Fruit fly (Drosophila melanogaster) whole organism, embryonic: ENCODE measurements around the gene GstO3.

Experiments used
- ATbp ChIP-seq: fragments of 200-800 bp; sonication (Bioruptor generic); optimal IDR thresholded peaks from 2 replicates; lab custom pipeline; 2017; ENCODE audit warnings: missing biosample characterization, mild to moderate bottlenecking, missing genetic modification characterization, missing genetic modification reagents
- Bdp1 ChIP-seq: fragments of 200-800 bp; sonication (Bioruptor generic); optimal IDR thresholded peaks from 3 replicates; lab custom pipeline; 2016; ENCODE audit warnings: missing biosample characterization, missing genetic modification characterization
- C15 ChIP-seq: fragments of 200-800 bp; sonication (Bioruptor generic); IDR thresholded peaks from 3 replicates; pipeline ENCODE4 v1.3.6; 2022; ENCODE audit warnings: missing biosample characterization, missing genetic modification characterization
- CG10209 ChIP-seq: fragments of 200-800 bp; sonication (Bioruptor generic); optimal IDR thresholded peaks from 3 replicates; lab custom pipeline; 2017; ENCODE audit warnings: missing biosample characterization, mild to moderate bottlenecking, missing genetic modification characterization, missing genetic modification reagents
- CG10321 ChIP-seq: fragments of 200-800 bp; sonication (Bioruptor generic); IDR thresholded peaks from 2 replicates; pipeline ENCODE4 v1.3.6; 2022; ENCODE audit warnings: missing biosample characterization, missing genetic modification characterization
- CG1233 ChIP-seq: fragments of 200-800 bp; sonication (Bioruptor generic); optimal IDR thresholded peaks from 4 replicates; lab custom pipeline; 2018; ENCODE audit warnings: missing biosample characterization, mild to moderate bottlenecking, missing genetic modification characterization
- CG12744 ChIP-seq: fragments of 200-800 bp; sonication (Bioruptor generic); optimal IDR thresholded peaks from 2 replicates; lab custom pipeline; 2016; ENCODE audit warnings: missing biosample characterization, missing genetic modification characterization
- CG13287 ChIP-seq: fragments of 200-800 bp; sonication (Bioruptor generic); IDR thresholded peaks from 2 replicates; pipeline ENCODE4 v1.3.6; 2022; ENCODE audit warnings: missing biosample characterization, missing genetic modification characterization; ENCODE audit not compliant: partially characterized antibody
- CG13424 ChIP-seq: fragments of 200-800 bp; sonication (Bioruptor generic); optimal IDR thresholded peaks from 2 replicates; lab custom pipeline; 2019; ENCODE audit warnings: missing biosample characterization, mild to moderate bottlenecking, missing genetic modification characterization, moderate library complexity
- CG13894 ChIP-seq: fragments of 200-800 bp; sonication (Bioruptor generic); optimal IDR thresholded peaks from 3 replicates; lab custom pipeline; 2018; ENCODE audit warnings: missing biosample characterization, mild to moderate bottlenecking, missing genetic modification characterization, moderate library complexity
- CG15073 ChIP-seq: fragments of 200-800 bp; sonication (Bioruptor generic); optimal IDR thresholded peaks from 2 replicates; lab custom pipeline; 2016; ENCODE audit warnings: missing biosample characterization, missing genetic modification characterization
- CG15601 ChIP-seq: fragments of 200-800 bp; sonication (Bioruptor generic); optimal IDR thresholded peaks from 3 replicates; lab custom pipeline; 2019; ENCODE audit warnings: missing biosample characterization, mild to moderate bottlenecking, missing genetic modification characterization, moderate library complexity
- CG17829 ChIP-seq: fragments of 200-800 bp; optimal IDR thresholded peaks from 2 replicates; lab custom pipeline; 2019; ENCODE audit warnings: missing biosample characterization, mild to moderate bottlenecking, missing genetic modification characterization, moderate library complexity
- CG2116 ChIP-seq: fragments of 200-800 bp; sonication (Bioruptor generic); optimal IDR thresholded peaks from 3 replicates; lab custom pipeline; 2018; ENCODE audit warnings: missing biosample characterization, mild to moderate bottlenecking, missing genetic modification characterization
- CG3847 ChIP-seq: fragments of 200-800 bp; sonication (Bioruptor generic); IDR thresholded peaks from 2 replicates; pipeline ENCODE4 v1.3.6; 2022; ENCODE audit warnings: missing biosample characterization, missing genetic modification characterization
- CG5245 ChIP-seq: fragments of 200-800 bp; sonication (Bioruptor generic); optimal IDR thresholded peaks from 3 replicates; lab custom pipeline; 2016; ENCODE audit warnings: missing biosample characterization, missing genetic modification characterization
- CG5953 ChIP-seq: fragments of 200-800 bp; sonication (Bioruptor generic); IDR thresholded peaks from 2 replicates; pipeline ENCODE4 v1.3.6; 2022; ENCODE audit warnings: missing biosample characterization, missing genetic modification characterization
- CG6175 ChIP-seq: fragments of 200-800 bp; sonication (Bioruptor generic); IDR thresholded peaks from 3 replicates; pipeline ENCODE4 v1.3.6; 2022; ENCODE audit warnings: missing biosample characterization, missing genetic modification characterization
- CG6791 ChIP-seq: fragments of 200-800 bp; sonication (Bioruptor generic); IDR thresholded peaks from 3 replicates; pipeline ENCODE4 v1.3.6; 2022; ENCODE audit warnings: missing biosample characterization, missing genetic modification characterization; ENCODE audit not compliant: partially characterized antibody
- CG7839 ChIP-seq: fragments of 200-800 bp; sonication (Bioruptor generic); optimal IDR thresholded peaks from 3 replicates; lab custom pipeline; 2018; ENCODE audit warnings: missing biosample characterization, mild to moderate bottlenecking, missing genetic modification characterization, moderate library complexity
- CG8478 ChIP-seq: fragments of >200 bp; optimal IDR thresholded peaks from 2 replicates; lab custom pipeline; 2018
- CkIIα-i1 ChIP-seq: fragments of 200-800 bp; sonication (Bioruptor generic); IDR thresholded peaks from 2 replicates; pipeline ENCODE4 v1.3.6; 2022; ENCODE audit warnings: missing biosample characterization, missing genetic modification characterization
- D19B ChIP-seq: fragments of 200-800 bp; sonication (Bioruptor generic); optimal IDR thresholded peaks from 2 replicates; lab custom pipeline; 2017; ENCODE audit warnings: missing biosample characterization, mild to moderate bottlenecking, missing genetic modification characterization
- Fer2 ChIP-seq: fragments of 200-800 bp; sonication (Bioruptor generic); optimal IDR thresholded peaks from 2 replicates; lab custom pipeline; 2018; ENCODE audit warnings: missing biosample characterization, mild to moderate bottlenecking, missing genetic modification characterization, moderate library complexity
- HHEX ChIP-seq: fragments of 200-800 bp; sonication (Bioruptor generic); optimal IDR thresholded peaks from 3 replicates; lab custom pipeline; 2017; ENCODE audit warnings: missing biosample characterization, mild to moderate bottlenecking, missing genetic modification characterization, missing genetic modification reagents
- HLH3B ChIP-seq: fragments of 200-800 bp; sonication (Bioruptor generic); IDR thresholded peaks from 2 replicates; pipeline ENCODE4 v1.3.6; 2022; ENCODE audit warnings: missing biosample characterization, missing genetic modification characterization
- Hey ChIP-seq: fragments of 200-800 bp; sonication (Bioruptor generic); optimal IDR thresholded peaks from 3 replicates; lab custom pipeline; 2018; ENCODE audit warnings: missing biosample characterization, mild to moderate bottlenecking, missing genetic modification characterization
- MESR4 ChIP-seq: fragments of 200-800 bp; sonication (Bioruptor generic); optimal IDR thresholded peaks from 2 replicates; lab custom pipeline; 2018; ENCODE audit warnings: missing biosample characterization, mild to moderate bottlenecking, missing genetic modification characterization, moderate library complexity
- NC2β ChIP-seq: fragments of 200-800 bp; sonication (Bioruptor generic); optimal IDR thresholded peaks from 2 replicates; lab custom pipeline; 2016; ENCODE audit warnings: missing biosample characterization, missing genetic modification characterization
- Poxn ChIP-seq: fragments of 200-800 bp; sonication (Bioruptor generic); IDR thresholded peaks from 2 replicates; pipeline ENCODE4 v1.3.6; 2022; ENCODE audit warnings: missing biosample characterization, missing genetic modification characterization
- Spps ChIP-seq: fragments of 200-800 bp; sonication (Bioruptor generic); optimal IDR thresholded peaks from 2 replicates; lab custom pipeline; 2018; ENCODE audit warnings: missing biosample characterization, mild to moderate bottlenecking, missing genetic modification characterization
- Vsx1 ChIP-seq: fragments of 200-800 bp; sonication (Bioruptor generic); optimal IDR thresholded peaks from 2 replicates; lab custom pipeline; 2017; ENCODE audit warnings: missing biosample characterization, mild to moderate bottlenecking, missing genetic modification characterization, missing genetic modification reagents
- al ChIP-seq: fragments of 200-800 bp; sonication (Bioruptor generic); IDR thresholded peaks from 2 replicates; pipeline ENCODE4 v1.3.6; 2022; ENCODE audit warnings: missing biosample characterization, missing genetic modification characterization
- amos ChIP-seq: fragments of 200-800 bp; sonication (Bioruptor generic); IDR thresholded peaks from 2 replicates; pipeline ENCODE4 v1.3.6; 2022; ENCODE audit warnings: missing biosample characterization, missing genetic modification characterization; ENCODE audit not compliant: partially characterized antibody
- ara ChIP-seq: fragments of 200-800 bp; sonication (Bioruptor generic); IDR thresholded peaks from 2 replicates; pipeline ENCODE4 v1.3.6; 2022; ENCODE audit warnings: missing biosample characterization, missing genetic modification characterization
- cad ChIP-seq: fragments of >200 bp; optimal IDR thresholded peaks from 2 replicates; lab custom pipeline; 2017; ENCODE audit warnings: missing biosample characterization, missing genetic modification characterization
- corto ChIP-seq: fragments of 200-800 bp; sonication (Bioruptor generic); optimal IDR thresholded peaks from 2 replicates; lab custom pipeline; 2016; ENCODE audit warnings: missing biosample characterization, mild to moderate bottlenecking, missing genetic modification characterization, moderate library complexity
- dati ChIP-seq: fragments of 200-800 bp; sonication (Bioruptor generic); IDR thresholded peaks from 2 replicates; pipeline ENCODE4 v1.3.6; 2022; ENCODE audit warnings: missing biosample characterization, missing genetic modification characterization
- fd102C ChIP-seq: fragments of 200-800 bp; sonication (Bioruptor generic); optimal IDR thresholded peaks from 2 replicates; lab custom pipeline; 2018; ENCODE audit warnings: missing biosample characterization, mild to moderate bottlenecking, missing genetic modification characterization, moderate library complexity
- gcm ChIP-seq: fragments of 200-800 bp; sonication (Bioruptor generic); optimal IDR thresholded peaks from 2 replicates; lab custom pipeline; 2019; ENCODE audit warnings: missing biosample characterization, mild to moderate bottlenecking, missing genetic modification characterization, moderate library complexity
- hb ChIP-seq: fragments of 200-800 bp; sonication (Bioruptor generic); IDR thresholded peaks from 3 replicates; pipeline ENCODE4 v1.3.6; 2022; ENCODE audit warnings: missing biosample characterization, missing genetic modification characterization; ENCODE audit not compliant: partially characterized antibody
- org-1 ChIP-seq: fragments of 200-800 bp; sonication (Bioruptor generic); optimal IDR thresholded peaks from 2 replicates; lab custom pipeline; 2017; ENCODE audit warnings: missing biosample characterization, missing genetic modification characterization
- pzg ChIP-seq: fragments of 200-800 bp; sonication (Bioruptor generic); optimal IDR thresholded peaks from 3 replicates; lab custom pipeline; 2018; ENCODE audit warnings: missing biosample characterization, mild to moderate bottlenecking, missing genetic modification characterization, moderate library complexity
- ranshi ChIP-seq: fragments of 200-800 bp; sonication (Bioruptor generic); IDR thresholded peaks from 2 replicates; pipeline ENCODE4 v1.3.6; 2022; ENCODE audit warnings: missing biosample characterization, missing genetic modification characterization
- rib ChIP-seq: fragments of 200-800 bp; sonication (Bioruptor generic); IDR thresholded peaks from 2 replicates; pipeline ENCODE4 v1.3.6; 2022; ENCODE audit warnings: missing biosample characterization, missing genetic modification characterization
- seq ChIP-seq: fragments of 200-800 bp; sonication (Bioruptor generic); IDR thresholded peaks from 2 replicates; pipeline ENCODE4 v1.3.6; 2022; ENCODE audit warnings: missing biosample characterization, missing genetic modification characterization
- ssp ChIP-seq: fragments of 200-800 bp; sonication (Bioruptor generic); IDR thresholded peaks from 2 replicates; pipeline ENCODE4 v1.3.6; 2022; ENCODE audit warnings: missing biosample characterization, missing genetic modification characterization
- tap ChIP-seq: fragments of 200-800 bp; optimal IDR thresholded peaks from 3 replicates; lab custom pipeline; 2019; ENCODE audit warnings: missing biosample characterization, mild to moderate bottlenecking, missing genetic modification characterization, moderate library complexity
- unc-4 ChIP-seq: fragments of 200-800 bp; sonication (Bioruptor generic); IDR thresholded peaks from 2 replicates; pipeline ENCODE4 v1.3.6; 2022; ENCODE audit warnings: missing biosample characterization, missing genetic modification characterization; ENCODE audit not compliant: partially characterized antibody
- unpg ChIP-seq: fragments of 200-800 bp; sonication (Bioruptor generic); optimal IDR thresholded peaks from 3 replicates; lab custom pipeline; 2018; ENCODE audit warnings: missing biosample characterization, mild to moderate bottlenecking, missing genetic modification characterization, moderate library complexity
- usp ChIP-seq: fragments of >200 bp; optimal IDR thresholded peaks from 2 replicates; lab custom pipeline; 2017; ENCODE audit warnings: missing biosample characterization, missing genetic modification characterization

GstO3 gene

DNA sequence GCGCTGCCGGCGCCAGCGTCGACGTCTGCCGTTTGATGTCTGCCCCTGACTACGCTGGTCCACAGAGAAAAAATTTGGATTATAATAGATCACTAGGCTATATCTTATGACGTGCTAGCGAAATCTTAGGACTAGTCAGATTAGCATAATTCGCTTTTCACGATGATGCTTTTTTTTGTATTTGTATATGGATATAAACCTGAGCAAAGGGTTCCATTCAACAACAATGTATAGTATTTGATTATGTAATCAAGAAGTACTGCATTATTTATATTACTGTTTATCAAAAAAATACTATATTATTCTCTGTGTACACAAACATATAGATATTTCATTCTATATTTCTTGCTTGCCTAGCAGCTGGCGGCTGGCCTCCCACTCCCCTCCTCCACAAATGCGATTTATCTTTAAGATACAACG, 28.4 kb downstream of the GstO3 start (continued):
- TF ChIP-seq CG15601 (tag; lab: Kevin White, UChicago) (peak; percentile 75), Vsx1 (GFP tag; lab: Kevin White, UChicago) (peak; percentile 74), CG5953 (GFP tag; lab: Robert Waterston, UW) (peak; percentile 29; the same call in 1 of the 2 replicates), ranshi (GFP tag; lab: Robert Waterston, UW) (peak; percentile 73), Fer2 (tag; lab: Kevin White, UChicago) (peak; percentile 80), Spps (tag; lab: Kevin White, UChicago) (peak; percentile 51), al (GFP tag; lab: Robert Waterston, UW) (peak; percentile 85), MESR4 (GFP tag; lab: Kevin White, UChicago) (no peak), cad (GFP tag; lab: Kevin White, UChicago) (no peak), hb (no peak), CG1233 (GFP tag; lab: Kevin White, UChicago) (peak; percentile 88), CG17829 (tag; lab: Kevin White, UChicago) (peak; percentile 85), gcm (GFP tag; lab: Kevin White, UChicago) (peak; percentile 82), HLH3B (GFP tag; lab: Robert Waterston, UW) (peak; percentile 78), CG15073 (GFP tag; lab: Kevin White, UChicago) (peak; percentile 6), ara (GFP tag; lab: Robert Waterston, UW) (peak; percentile 68), CG6791 (GFP tag; lab: Robert Waterston, UW) (no peak), CG10209 (peak; percentile 90), CG7839 (tag; lab: Kevin White, UChicago) (peak; percentile 94), NC2β (GFP tag; lab: Kevin White, UChicago) (peak; percentile 44), Hey (tag; lab: Kevin White, UChicago) (peak; percentile 10), unpg (GFP tag; lab: Kevin White, UChicago) (peak; percentile 92), amos (GFP tag; lab: Robert Waterston, UW) (no peak), CG8478 (lab: Kevin White, UChicago) (no peak), CG10321 (peak; percentile 55), CG3847 (peak; percentile 90), tap (tag; lab: Kevin White, UChicago) (peak; percentile 79), org-1 (GFP tag; lab: Kevin White, UChicago) (peak; percentile 79), rib (GFP tag; lab: Robert Waterston, UW) (peak; percentile 66), pzg (GFP tag; lab: Kevin White, UChicago) (no peak), CG13287 (no peak), D19B (GFP tag; lab: Kevin White, UChicago) (peak; percentile 79), C15 (GFP tag; lab: Robert Waterston, UW) (0 out of 3 replicates have a peak, but pooled peaks have one; percentile 39), dati (GFP tag; lab: Robert Waterston, UW) (no peak), CG5245 (GFP tag; lab: Kevin White, UChicago) (peak; percentile 54), ATbp (peak; percentile 85), corto (GFP tag; lab: Kevin White, UChicago) (no peak), HHEX (GFP tag; lab: Kevin White, UChicago) (peak; percentile 90), usp (GFP tag; lab: Kevin White, UChicago) (no peak), CG2116 (GFP tag; lab: Kevin White, UChicago) (peak; percentile 44), CG12744 (peak; percentile 49), unc-4 (GFP tag; lab: Robert Waterston, UW) (no peak), CG13424 (tag; lab: Kevin White, UChicago) (peak; percentile 90), CG6175 (GFP tag; lab: Robert Waterston, UW) (0 out of 3 replicates have a peak, but pooled peaks have one; percentile 58), Poxn (GFP tag; lab: Robert Waterston, UW) (peak; percentile 62), CG13894 (peak; percentile 73), ssp (peak; percentile 63), seq (GFP tag; lab: Robert Waterston, UW) (peak; percentile 83), CkIIα-i1 (GFP tag; lab: Robert Waterston, UW) (no peak), Bdp1 (GFP tag; lab: Kevin White, UChicago) (peak; percentile 65), fd102C (GFP tag; lab: Kevin White, UChicago) (no peak)
